Worm (Caenorhabditis elegans): ENCODE measurements around the gene hrde-1.

The hrde-1 gene

DNA sequence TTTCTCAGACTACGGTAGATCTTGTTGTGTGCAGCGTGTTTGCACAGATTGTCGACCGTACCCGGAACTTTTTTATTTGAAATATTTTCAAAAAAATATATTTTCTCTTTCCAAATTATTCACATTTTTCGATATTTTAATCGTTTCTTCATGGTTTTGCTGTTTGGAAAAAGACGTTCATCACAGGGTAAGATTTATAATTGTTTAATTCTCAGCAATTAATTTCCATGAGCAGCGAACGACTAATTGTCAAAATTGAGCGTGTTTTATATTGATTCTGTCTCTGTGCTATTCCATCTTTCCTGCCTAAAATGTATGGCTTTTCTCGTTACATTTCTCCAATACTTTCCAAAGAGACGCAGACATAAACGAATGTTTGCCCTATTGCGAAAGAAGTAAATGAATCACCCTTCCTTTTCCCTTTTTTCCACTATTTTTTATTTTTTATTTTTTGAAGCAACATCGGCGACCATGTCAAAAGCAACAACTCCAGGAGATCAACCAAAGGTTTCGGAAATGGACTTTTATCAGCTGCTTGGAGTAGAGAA is 15.2 kb upstream of the hrde-1 start, which contains the start of gene dnj-16 (continued):
- TF ChIP-seq hif-1 (tag; optimal IDR thresholded peaks at IDR 0.05) (no peak), ceh-28 (tag; optimal IDR thresholded peaks at IDR 0.05) (no peak), nhr-76 (tag; optimal IDR thresholded peaks at IDR 0.05) (no peak)

DNA sequence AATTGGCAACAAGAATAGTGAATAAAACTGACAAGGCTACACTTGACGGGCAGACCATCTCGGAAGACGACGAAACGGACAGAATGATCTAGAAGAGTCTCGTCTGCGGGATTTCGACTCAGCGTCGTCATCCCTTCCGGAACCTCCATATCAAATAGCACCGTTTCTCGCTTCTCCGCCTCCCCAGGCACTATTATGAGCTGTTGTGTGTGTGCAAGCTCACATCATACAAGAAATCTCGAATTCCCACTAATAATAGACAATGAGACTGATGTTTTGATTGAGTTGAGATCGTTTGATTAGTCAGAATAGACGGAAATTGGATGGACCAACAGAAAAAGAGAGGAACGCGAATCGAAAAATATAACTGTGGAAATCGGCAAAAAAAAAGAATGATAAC is 14.3 kb upstream of the hrde-1 start, which contains the start of gene spp-28:
TSS of gene spp-28 (minus strand) at position 101 of the 400 bp plus-strand sequence.
- no peak for TF ChIP-seq rbr-2 (tag; optimal IDR thresholded peaks at IDR 0.05)
- TF ChIP-seq sdz-12 (GFP tag; optimal IDR thresholded peaks at IDR 0.05): no peak
- TF ChIP-seq zag-1 (tag; optimal IDR thresholded peaks at IDR 0.05): no peak
- TF ChIP-seq gei-8 (GFP tag; optimal IDR thresholded peaks at IDR 0.05): no peak
- no peak for TF ChIP-seq set-16 (GFP tag; IDR thresholded peaks at IDR 0.05)
- no peak for TF ChIP-seq mdl-1 (tag; optimal IDR thresholded peaks at IDR 0.05)
- no peak for TF ChIP-seq nhr-10 (tag; optimal IDR thresholded peaks at IDR 0.05)
- no peak for TF ChIP-seq lin-38 (GFP tag; IDR thresholded peaks at IDR 0.05)
- TF ChIP-seq fos-1 (tag; optimal IDR thresholded peaks at IDR 0.05): no peak
- no peak for TF ChIP-seq nhr-6 (tag; optimal IDR thresholded peaks at IDR 0.05)
- no peak for TF ChIP-seq zip-11 (GFP tag; IDR thresholded peaks at IDR 0.05)
- TF ChIP-seq dmd-8 (GFP tag; IDR thresholded peaks at IDR 0.05): no peak

DNA sequence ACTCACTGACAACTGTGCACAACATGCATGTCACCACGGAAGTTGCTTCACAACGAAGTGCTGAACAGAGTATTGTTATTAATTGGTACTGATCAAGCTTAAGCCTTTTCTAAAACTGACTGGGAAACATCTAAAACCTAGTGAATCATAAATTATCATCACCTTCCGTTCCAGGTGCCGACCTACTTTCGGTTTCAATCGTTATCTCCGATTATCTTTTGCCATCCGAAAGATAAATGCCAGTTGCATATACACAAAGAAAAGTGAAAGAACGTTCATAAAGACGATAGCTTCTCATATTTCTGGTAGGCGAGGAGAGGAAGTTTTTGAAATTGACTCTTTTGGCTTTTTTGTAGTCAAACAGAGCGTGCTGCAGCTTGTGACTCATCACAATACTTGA is 13.6 kb upstream of the hrde-1 start:
- TF ChIP-seq hlh-11 (tag; optimal IDR thresholded peaks at IDR 0.05) (peak; percentile 6), unc-39 (tag; optimal IDR thresholded peaks at IDR 0.05) (no peak), cey-2 (tag; optimal IDR thresholded peaks at IDR 0.05; ENCODE audit: borderline replicate concordance, insufficient read depth) (no peak), ama-1 (optimal IDR thresholded peaks at IDR 0.05) (no peak), lin-1 (GFP tag; IDR thresholded peaks at IDR 0.05) (no peak), dmd-6 (GFP tag; IDR thresholded peaks at IDR 0.05) (no peak), nhr-28 (tag; optimal IDR thresholded peaks at IDR 0.05) (peak; percentile 0), nhr-48 (tag; optimal IDR thresholded peaks at IDR 0.05) (no peak), sdz-12 (GFP tag; optimal IDR thresholded peaks at IDR 0.05) (no peak), hlh-30 (tag; optimal IDR thresholded peaks at IDR 0.05; ENCODE audit: insufficient read depth) (no peak), daf-12 (tag; optimal IDR thresholded peaks at IDR 0.05) (no peak)

DNA sequence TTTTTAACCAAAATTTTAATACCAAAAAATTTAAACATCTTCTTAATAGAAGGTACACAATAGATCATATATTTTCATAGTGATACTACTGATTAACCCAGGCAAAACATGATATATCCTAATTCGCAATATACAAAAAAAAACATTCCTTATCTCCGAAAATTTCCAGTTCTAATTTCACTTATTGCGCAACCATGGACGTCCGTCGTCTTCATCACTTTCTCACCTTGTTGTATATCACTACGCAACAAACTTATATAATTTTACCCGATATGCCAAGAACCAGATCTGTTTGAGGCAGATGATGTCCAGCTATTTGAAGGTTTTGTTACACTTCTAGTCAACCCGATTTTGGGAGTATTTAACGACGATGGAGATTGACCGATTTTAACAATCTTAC is 11.9 kb upstream of the hrde-1 start, which contains the start of gene R74.2:
TSS of gene R74.2 (plus strand) at position 316 of the 400 bp plus-strand sequence.
- peak; percentile 17 for TF ChIP-seq hlh-11 (tag; optimal IDR thresholded peaks at IDR 0.05)
- TF ChIP-seq madf-9 (GFP tag; conservative IDR thresholded peaks at IDR 0.05): no peak

DNA sequence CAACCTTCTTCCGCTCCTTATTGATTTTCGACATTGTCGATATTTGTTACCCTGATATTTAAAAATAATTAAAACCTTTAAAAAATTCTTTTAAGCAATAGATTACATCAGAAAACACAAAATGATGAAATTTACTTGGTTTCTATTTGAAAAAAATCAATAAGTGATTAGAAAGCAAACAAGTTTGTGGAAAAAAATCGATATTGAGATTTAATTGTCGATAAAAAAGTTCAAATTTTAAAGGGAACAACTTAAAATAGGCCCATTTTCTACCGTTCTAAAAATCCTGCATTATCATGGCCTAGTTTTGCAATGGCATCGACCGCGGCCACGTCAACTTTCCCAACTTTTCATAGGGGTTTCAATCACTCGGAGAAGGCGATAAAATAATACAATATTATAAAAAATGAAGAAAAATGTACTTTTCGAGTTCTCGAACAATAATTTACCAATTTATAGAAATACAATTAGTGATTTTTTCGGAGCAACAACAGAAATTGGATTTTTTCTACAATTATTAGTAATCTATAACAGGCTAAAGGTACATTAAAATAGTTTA is 10.9 kb upstream of the hrde-1 start, which contains the start of gene lars-1:
TSS of gene lars-1 (minus strand) at position 51 of the 559 bp plus-strand sequence.
- TF ChIP-seq nhr-28 (tag; optimal IDR thresholded peaks at IDR 0.05) (no peak), ceh-28 (tag; optimal IDR thresholded peaks at IDR 0.05) (peak; percentile 60), mes-2 (tag; optimal IDR thresholded peaks at IDR 0.05; ENCODE audit: poor library complexity, severe bottlenecking) (peak; percentile 68)

DNA sequence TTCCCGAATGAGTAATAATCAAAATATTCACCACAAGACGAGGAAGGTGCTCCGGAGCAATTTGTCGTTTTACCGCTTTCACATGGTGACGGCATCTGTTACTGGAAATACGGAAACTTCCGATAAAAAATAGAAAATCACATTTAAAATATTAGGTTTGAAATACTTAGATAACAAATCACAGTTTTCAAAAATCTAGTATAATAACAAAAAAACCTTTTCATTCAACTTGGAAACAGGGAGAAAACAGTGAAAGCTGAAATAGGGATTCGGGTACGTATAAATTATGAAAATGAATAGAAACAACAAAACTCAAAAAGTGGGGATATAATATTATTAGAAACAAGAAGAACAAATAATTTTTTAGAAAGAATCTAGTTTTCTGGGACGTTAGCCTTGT is 5.4 kb upstream of the hrde-1 start, which contains the start of gene C16C10.1:
TSS of gene C16C10.1 (minus strand) at position 101 of the 400 bp plus-strand sequence.
- TF ChIP-seq daf-8 (GFP tag; IDR thresholded peaks at IDR 0.05) (no peak), jun-1 (tag; optimal IDR thresholded peaks at IDR 0.05) (no peak), ceh-44 (GFP tag; IDR thresholded peaks at IDR 0.05) (no peak), zfp-3 (GFP tag; conservative IDR thresholded peaks at IDR 0.05) (no peak), F26F4.8 (GFP tag; conservative IDR thresholded peaks at IDR 0.05) (no peak)
